Fruit fly (Drosophila melanogaster) whole organism, embryonic: ENCODE measurements around the gene CG5909.

Experiments
- CG11560 ChIP-seq: fragments of 200-800 bp; sonication (Bioruptor generic); IDR thresholded peaks from 3 replicates; pipeline ENCODE4 v1.3.6; 2022; ENCODE audit warnings: missing biosample characterization, missing genetic modification characterization
- CG12155 ChIP-seq: fragments of 200-800 bp; sonication (Bioruptor generic); optimal IDR thresholded peaks from 3 replicates; lab custom pipeline; 2016; ENCODE audit warnings: missing biosample characterization, missing genetic modification characterization
- CG12391 ChIP-seq: fragments of 200-800 bp; sonication (Bioruptor generic); optimal IDR thresholded peaks from 3 replicates; lab custom pipeline; 2018; ENCODE audit warnings: missing biosample characterization, mild to moderate bottlenecking, missing genetic modification characterization, moderate library complexity
- CG12769 ChIP-seq: fragments of 200-800 bp; sonication (Bioruptor generic); optimal IDR thresholded peaks from 2 replicates; lab custom pipeline; 2019; ENCODE audit warnings: missing biosample characterization, mild to moderate bottlenecking, missing genetic modification characterization, moderate library complexity
- CG14965 ChIP-seq: fragments of 200-800 bp; sonication (Bioruptor generic); optimal IDR thresholded peaks from 2 replicates; lab custom pipeline; 2016; ENCODE audit warnings: missing biosample characterization, missing genetic modification characterization, borderline replicate concordance
- CG17802 ChIP-seq: fragments of 200-800 bp; sonication (Bioruptor generic); optimal IDR thresholded peaks from 2 replicates; lab custom pipeline; 2018; ENCODE audit warnings: missing biosample characterization, mild to moderate bottlenecking, missing genetic modification characterization, moderate library complexity
- CG2712 ChIP-seq: fragments of 200-800 bp; optimal IDR thresholded peaks from 3 replicates; lab custom pipeline; 2019; ENCODE audit warnings: missing biosample characterization, mild to moderate bottlenecking, missing genetic modification characterization, moderate library complexity
- CG3281 ChIP-seq: fragments of 200-800 bp; sonication (Bioruptor generic); optimal IDR thresholded peaks from 3 replicates; lab custom pipeline; 2017; ENCODE audit warnings: missing biosample characterization, mild to moderate bottlenecking, missing genetic modification characterization
- CG3407 ChIP-seq: fragments of 200-800 bp; sonication (Bioruptor generic); optimal IDR thresholded peaks from 2 replicates; lab custom pipeline; 2018; ENCODE audit warnings: missing biosample characterization, mild to moderate bottlenecking, missing genetic modification characterization
- CG4360 ChIP-seq: fragments of 200-800 bp; sonication (Bioruptor generic); IDR thresholded peaks from 2 replicates; pipeline ENCODE4 v1.3.6; 2022; ENCODE audit warnings: missing biosample characterization, missing genetic modification characterization
- CG6813 ChIP-seq: fragments of 200-800 bp; sonication (Bioruptor generic); optimal IDR thresholded peaks from 2 replicates; lab custom pipeline; 2017; ENCODE audit warnings: missing biosample characterization, missing genetic modification characterization, mild to moderate bottlenecking, moderate library complexity, missing genetic modification reagents
- Dip2 ChIP-seq: fragments of 200-800 bp; sonication (Bioruptor generic); IDR thresholded peaks from 2 replicates; pipeline ENCODE4 v1.3.6; 2022; ENCODE audit warnings: missing biosample characterization, missing genetic modification characterization
- Dref ChIP-seq: fragments of 200-800 bp; sonication (Bioruptor generic); IDR thresholded peaks from 2 replicates; pipeline ENCODE4 v1.3.6; 2022; ENCODE audit warnings: missing biosample characterization, missing genetic modification characterization
- Drgx ChIP-seq: fragments of 200-800 bp; sonication (Bioruptor generic); IDR thresholded peaks from 2 replicates; pipeline ENCODE4 v1.3.6; 2022; ENCODE audit warnings: missing biosample characterization, missing genetic modification characterization
- E2f2 ChIP-seq: fragments of 200-800 bp; sonication (Bioruptor generic); IDR thresholded peaks from 2 replicates; pipeline ENCODE4 v1.3.6; 2022; ENCODE audit warnings: missing biosample characterization, missing genetic modification characterization
- GATAe ChIP-seq: fragments of 200-800 bp; sonication (Bioruptor generic); conservative IDR thresholded peaks from 2 replicates; pipeline ENCODE4 v1.3.6; 2022; ENCODE audit warnings: missing biosample characterization, missing genetic modification characterization
- HLH4C ChIP-seq: fragments of 200-800 bp; sonication (Bioruptor generic); IDR thresholded peaks from 3 replicates; pipeline ENCODE4 v1.3.6; 2022; ENCODE audit warnings: missing biosample characterization, missing genetic modification characterization; ENCODE audit not compliant: partially characterized antibody
- Hr78 ChIP-seq, 2 experiments: fragments of 200-800 bp in 1 of 2; fragments of >200 bp in 1 of 2; sonication (Bioruptor generic) in 1 of 2; optimal IDR thresholded peaks; 2 replicates each; lab custom pipeline; 2017 to 2019; ENCODE audit warnings: missing biosample characterization in 2 of 2, missing genetic modification characterization in 2 of 2, mild to moderate bottlenecking in 1 of 2, moderate library complexity in 1 of 2
- MBD-R2 ChIP-seq: fragments of 200-800 bp; sonication (Bioruptor generic); IDR thresholded peaks from 2 replicates; pipeline ENCODE4 v1.3.6; 2022; ENCODE audit warnings: missing biosample characterization, missing genetic modification characterization
- NC2α ChIP-seq: fragments of 200-800 bp; sonication (Bioruptor generic); optimal IDR thresholded peaks from 2 replicates; lab custom pipeline; 2016; ENCODE audit warnings: missing biosample characterization, missing genetic modification characterization
- NFAT ChIP-seq: fragments of 200-800 bp; sonication (Bioruptor generic); IDR thresholded peaks from 2 replicates; pipeline ENCODE4 v1.3.6; 2022; ENCODE audit warnings: missing biosample characterization, missing genetic modification characterization
- Nf-YA ChIP-seq: fragments of 200-800 bp; sonication (Bioruptor generic); IDR thresholded peaks from 2 replicates; pipeline ENCODE4 v1.3.6; 2022; ENCODE audit warnings: missing biosample characterization, missing genetic modification characterization
- Nf-YB ChIP-seq: fragments of 200-800 bp; sonication (Bioruptor generic); optimal IDR thresholded peaks from 3 replicates; lab custom pipeline; 2019; ENCODE audit warnings: missing biosample characterization, mild to moderate bottlenecking, missing genetic modification characterization, moderate library complexity
- Sox102F ChIP-seq: fragments of 200-800 bp; sonication (Bioruptor generic); optimal IDR thresholded peaks from 2 replicates; lab custom pipeline; 2018; ENCODE audit warnings: missing biosample characterization, mild to moderate bottlenecking, missing genetic modification characterization, moderate library complexity
- TFAM ChIP-seq: fragments of 200-800 bp; sonication (Bioruptor generic); optimal IDR thresholded peaks from 2 replicates; lab custom pipeline; 2017; ENCODE audit warnings: missing biosample characterization, missing genetic modification characterization, inconsistent platforms
- Usf ChIP-seq: fragments of 200-800 bp; sonication (Bioruptor generic); optimal IDR thresholded peaks from 2 replicates; lab custom pipeline; 2017; ENCODE audit warnings: missing genotype, missing biosample characterization, missing genetic modification characterization
- YL-1 ChIP-seq: fragments of 200-800 bp; sonication (Bioruptor generic); optimal IDR thresholded peaks from 3 replicates; lab custom pipeline; 2017; ENCODE audit warnings: missing biosample characterization, mild to moderate bottlenecking, missing genetic modification characterization
- ara ChIP-seq: fragments of 200-800 bp; sonication (Bioruptor generic); IDR thresholded peaks from 2 replicates; pipeline ENCODE4 v1.3.6; 2022; ENCODE audit warnings: missing biosample characterization, missing genetic modification characterization
- ase ChIP-seq: fragments of 200-800 bp; sonication (Bioruptor generic); IDR thresholded peaks from 3 replicates; pipeline ENCODE4 v1.3.6; 2022; ENCODE audit warnings: missing biosample characterization, missing genetic modification characterization
- caup ChIP-seq: fragments of 200-800 bp; sonication (Bioruptor generic); optimal IDR thresholded peaks from 3 replicates; lab custom pipeline; 2017; ENCODE audit warnings: missing biosample characterization, mild to moderate bottlenecking, missing genetic modification characterization, moderate library complexity; ENCODE audit not compliant: severe bottlenecking
- chinmo ChIP-seq: fragments of 200-800 bp; sonication (Bioruptor generic); IDR thresholded peaks from 4 replicates; pipeline ENCODE4 v1.3.6; 2022; ENCODE audit warnings: missing biosample characterization, missing genetic modification characterization; ENCODE audit not compliant: partially characterized antibody
- ci ChIP-seq: fragments of 200-800 bp; sonication (Bioruptor generic); IDR thresholded peaks from 3 replicates; pipeline ENCODE4 v1.3.6; 2022; ENCODE audit warnings: missing biosample characterization, missing genetic modification characterization
- grau ChIP-seq: fragments of 200-800 bp; optimal IDR thresholded peaks from 3 replicates; lab custom pipeline; 2019; ENCODE audit warnings: missing biosample characterization, mild to moderate bottlenecking, missing genetic modification characterization, moderate library complexity
- gro ChIP-seq: fragments of 200-800 bp; sonication (Bioruptor generic); optimal IDR thresholded peaks from 2 replicates; lab custom pipeline; 2016; ENCODE audit warnings: missing biosample characterization, missing genetic modification characterization
- insv ChIP-seq, 2 experiments: fragments of 200-800 bp; sonication (Bioruptor generic); optimal IDR thresholded peaks; 3 replicates each; lab custom pipeline; 2016 to 2018; ENCODE audit warnings: missing biosample characterization in 2 of 2, missing genetic modification characterization in 2 of 2
- lov ChIP-seq, 2 experiments: fragments of 200-800 bp in 1 of 2; fragments of >200 bp in 1 of 2; sonication (Bioruptor generic) in 1 of 2; IDR thresholded peaks in 1 of 2; optimal IDR thresholded peaks in 1 of 2; 2 replicates in 1 of 2; 3 replicates in 1 of 2; pipeline versions ENCODE4 v1.3.6 to Lab custom; 2017 to 2022; ENCODE audit warnings: missing biosample characterization in 1 of 2, missing genetic modification characterization in 1 of 2
- mld ChIP-seq: fragments of 200-800 bp; sonication (Bioruptor generic); IDR thresholded peaks from 3 replicates; pipeline ENCODE4 v1.3.6; 2022; ENCODE audit warnings: missing biosample characterization, missing genetic modification characterization; ENCODE audit not compliant: partially characterized antibody
- oc ChIP-seq: fragments of 200-800 bp; sonication (Bioruptor generic); optimal IDR thresholded peaks from 2 replicates; lab custom pipeline; 2018; ENCODE audit warnings: missing biosample characterization, mild to moderate bottlenecking, missing genetic modification characterization, moderate library complexity
- p53 ChIP-seq: fragments of 200-800 bp; sonication (Bioruptor generic); optimal IDR thresholded peaks from 2 replicates; lab custom pipeline; 2016; ENCODE audit warnings: missing biosample characterization, missing genetic modification characterization
- peb ChIP-seq: fragments of 200-800 bp; sonication (Bioruptor generic); IDR thresholded peaks from 2 replicates; pipeline ENCODE4 v1.3.6; 2022; ENCODE audit warnings: missing biosample characterization, missing genetic modification characterization
- pnt ChIP-seq: fragments of 200-800 bp; sonication (Bioruptor generic); optimal IDR thresholded peaks from 3 replicates; lab custom pipeline; 2016; ENCODE audit warnings: missing biosample characterization, missing genetic modification characterization
- pros ChIP-seq: fragments of 200-800 bp; sonication (Bioruptor generic); optimal IDR thresholded peaks from 3 replicates; lab custom pipeline; 2019; ENCODE audit warnings: missing biosample characterization, mild to moderate bottlenecking, missing genetic modification characterization, moderate library complexity
- sens-2 ChIP-seq: fragments of 200-800 bp; sonication (Bioruptor generic); IDR thresholded peaks from 2 replicates; pipeline ENCODE4 v1.3.6; 2022; ENCODE audit warnings: missing biosample characterization, missing genetic modification characterization
- tna ChIP-seq: fragments of 200-800 bp; sonication (Bioruptor generic); IDR thresholded peaks from 2 replicates; pipeline ENCODE4 v1.3.6; 2022; ENCODE audit warnings: missing biosample characterization, missing genetic modification characterization; ENCODE audit not compliant: partially characterized antibody
- trem ChIP-seq: fragments of 200-800 bp; optimal IDR thresholded peaks from 3 replicates; lab custom pipeline; 2019; ENCODE audit warnings: missing biosample characterization, mild to moderate bottlenecking, missing genetic modification characterization, moderate library complexity
- vfl ChIP-seq: fragments of 200-800 bp; sonication (Bioruptor generic); optimal IDR thresholded peaks from 2 replicates; lab custom pipeline; 2016; ENCODE audit warnings: missing biosample characterization, missing genetic modification characterization
- z ChIP-seq: fragments of 200-800 bp; sonication (Bioruptor generic); IDR thresholded peaks from 3 replicates; pipeline ENCODE4 v1.3.6; 2022; ENCODE audit warnings: missing biosample characterization, missing genetic modification characterization
- zfh1 ChIP-seq: fragments of 200-800 bp; sonication (Bioruptor generic); IDR thresholded peaks from 3 replicates; pipeline ENCODE4 v1.3.6; 2022; ENCODE audit warnings: missing biosample characterization, missing genetic modification characterization
- zfh2 ChIP-seq: fragments of 200-800 bp; sonication (Bioruptor generic); optimal IDR thresholded peaks from 2 replicates; lab custom pipeline; 2016; ENCODE audit warnings: missing biosample characterization, missing genetic modification characterization

The CG5909 gene

DNA sequence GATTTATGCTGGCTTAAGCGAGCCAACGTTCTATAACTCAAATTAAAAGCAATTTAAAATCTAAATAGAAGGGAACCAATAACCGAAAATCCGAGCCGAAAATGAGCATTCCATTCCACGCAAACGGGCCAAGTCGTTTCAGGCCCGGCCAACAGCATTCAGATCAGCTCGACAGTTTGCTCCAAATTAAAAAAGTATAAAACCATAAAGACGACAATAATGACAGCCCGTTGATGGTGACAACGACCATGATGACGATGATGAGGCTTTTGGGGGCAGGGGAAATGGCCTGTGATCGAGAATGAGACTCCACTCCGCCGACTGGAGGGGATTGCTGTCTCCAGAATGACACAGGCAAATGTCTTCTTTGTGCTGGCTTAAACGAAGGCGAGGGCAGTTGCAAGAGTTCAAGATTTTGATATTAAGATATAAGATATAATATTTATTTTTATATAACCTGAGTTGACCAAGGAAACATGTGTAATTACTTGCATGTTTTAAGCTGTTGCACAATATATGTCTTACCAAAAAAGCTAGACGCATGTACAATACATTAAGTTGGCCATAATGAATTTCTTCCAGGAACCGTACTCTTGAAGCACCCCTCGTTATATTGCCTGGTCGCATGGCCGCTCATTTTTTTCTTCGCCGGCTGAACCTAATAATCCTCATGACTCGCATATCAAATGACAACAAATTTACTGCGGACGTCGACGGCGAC is 43.9 kb downstream of the CG5909 start (continued):
- TF ChIP-seq NFAT (GFP tag; lab: Robert Waterston, UW) (no peak), pros (GFP tag; lab: Kevin White, UChicago) (no peak), ci (GFP tag; lab: Robert Waterston, UW) (0 out of 3 replicates have a peak, but pooled peaks have one; percentile 13), zfh1 (GFP tag; lab: Robert Waterston, UW) (peak; percentile 56; the same call in 1 of the 3 replicates), peb (GFP tag; lab: Robert Waterston, UW) (no peak), CG17802 (tag; lab: Kevin White, UChicago) (no peak), YL-1 (GFP tag; lab: Kevin White, UChicago) (no peak), CG11560 (tag; lab: Robert Waterston, UW) (no peak), vfl (GFP tag; lab: Kevin White, UChicago) (no peak), ase (GFP tag; lab: Robert Waterston, UW) (no peak), chinmo (GFP tag; lab: Robert Waterston, UW) (no peak), CG3281 (GFP tag; lab: Kevin White, UChicago) (no peak), MBD-R2 (GFP tag; lab: Robert Waterston, UW) (no peak), Nf-YA (GFP tag; lab: Robert Waterston, UW) (no peak), Sox102F (GFP tag; lab: Kevin White, UChicago) (no peak), CG12155 (GFP tag; lab: Kevin White, UChicago) (no peak), oc (tag; lab: Kevin White, UChicago) (peak; percentile 52), p53 (no peak), CG14965 (GFP tag; lab: Kevin White, UChicago) (no peak), Nf-YB (GFP tag; lab: Kevin White, UChicago) (no peak), grau (tag; lab: Kevin White, UChicago) (peak; percentile 19), z (GFP tag; lab: Robert Waterston, UW) (no peak), NC2α (no peak), trem (peak; percentile 31), Dip2 (GFP tag; lab: Robert Waterston, UW) (no peak), GATAe (GFP tag; lab: Robert Waterston, UW) (no peak), Hr78 (GFP tag; optimal IDR thresholded peaks at IDR 0.05; lab: Kevin White, UChicago) (peak in 1 of 2 experiments; percentile 15), lov (optimal IDR thresholded peaks at IDR 0.05; lab: Kevin White, UChicago) (no peak), lov (GFP tag; IDR thresholded peaks at IDR 0.05; lab: Robert Waterston, UW) (peak; percentile 26; the same call in 1 of the 3 replicates), mld (GFP tag; lab: Robert Waterston, UW) (no peak), Dref (no peak), tna (GFP tag; lab: Robert Waterston, UW) (no peak), CG12769 (tag; lab: Kevin White, UChicago) (no peak), Usf (GFP tag; lab: Kevin White, UChicago) (peak; percentile 21), HLH4C (GFP tag; lab: Robert Waterston, UW) (no peak), gro (GFP tag; lab: Kevin White, UChicago) (no peak), TFAM (GFP tag; lab: Kevin White, UChicago) (no peak), caup (no peak), CG3407 (GFP tag; lab: Kevin White, UChicago) (no peak), ara (GFP tag; lab: Robert Waterston, UW) (peak; percentile 58), sens-2 (GFP tag; lab: Robert Waterston, UW) (no peak), pnt (GFP tag; lab: Kevin White, UChicago) (no peak), Drgx (GFP tag; lab: Robert Waterston, UW) (no peak), insv (GFP tag; optimal IDR thresholded peaks at IDR 0.05; lab: Kevin White, UChicago) (no peak), zfh2 (GFP tag; lab: Kevin White, UChicago) (no peak), CG2712 (tag; lab: Kevin White, UChicago) (peak; percentile 66), CG12391 (peak; percentile 14), E2f2 (GFP tag; lab: Robert Waterston, UW) (0 out of 2 replicates have a peak, but pooled peaks have one; percentile 9), CG6813 (GFP tag; lab: Kevin White, UChicago) (no peak), CG4360 (no peak)
